Worm (Caenorhabditis elegans): Measurements from ENCODE around the gene elf-1.

DNA sequence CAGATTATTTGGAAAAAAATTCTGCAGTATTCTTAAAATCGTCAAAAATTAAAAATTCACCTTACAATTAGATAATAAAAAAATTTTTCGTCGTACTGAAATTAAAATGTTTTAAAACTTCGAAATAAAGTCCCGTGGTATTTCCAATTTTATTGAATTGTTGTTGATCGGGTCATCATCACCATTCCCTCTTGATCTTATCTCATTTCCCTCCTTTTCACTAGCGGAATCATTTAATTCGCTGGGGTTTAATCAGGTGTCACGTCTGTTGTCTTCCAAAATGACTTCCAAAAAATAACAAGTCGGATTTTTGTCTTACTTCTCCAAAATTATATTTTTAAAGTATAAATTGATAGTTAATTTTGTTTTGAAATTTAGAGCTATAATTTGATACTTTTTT is 32.3 kb upstream of the elf-1 start:
- TF ChIP-seq ceh-24 (tag; optimal IDR thresholded peaks at IDR 0.05) (no peak), dve-1 (tag; optimal IDR thresholded peaks at IDR 0.05) (no peak), ama-1 (optimal IDR thresholded peaks at IDR 0.05) (no peak), fkh-10 (GFP tag; optimal IDR thresholded peaks at IDR 0.05) (no peak), ceh-9 (tag; optimal IDR thresholded peaks at IDR 0.05) (no peak), pqm-1 (tag; optimal IDR thresholded peaks at IDR 0.05) (no peak)

All from whole organism, late embryonic.